Worm (Caenorhabditis elegans): ENCODE data around the gene fbxb-10.

ce11 chrII:1850840-1851294 is 32.7 kb upstream of the fbxb-10 start, which contains the start of gene C52E2.3:
- TF ChIP-seq dao-5 (tag; optimal IDR thresholded peaks at IDR 0.05) (no peak), him-1 (tag; optimal IDR thresholded peaks at IDR 0.05) (no peak), W03F9.2 (tag; optimal IDR thresholded peaks at IDR 0.05) (no peak)

Data from whole organism, L4/young adult.